Fruit fly (Drosophila melanogaster) whole organism, embryonic: ENCODE measurements around the gene Est-P.

Source experiments
- Ada2b ChIP-seq: fragments of 200-800 bp; sonication (Bioruptor generic); IDR thresholded peaks from 2 replicates; pipeline ENCODE4 v1.3.6; 2022; ENCODE audit warnings: missing biosample characterization, missing genetic modification characterization
- Bgb ChIP-seq: fragments of 200-800 bp; sonication (Bioruptor generic); IDR thresholded peaks from 2 replicates; pipeline ENCODE4 v1.3.6; 2022; ENCODE audit warnings: missing biosample characterization, missing genetic modification characterization; ENCODE audit not compliant: partially characterized antibody
- CG11504 ChIP-seq: fragments of 200-800 bp; sonication (Bioruptor generic); optimal IDR thresholded peaks from 3 replicates; lab custom pipeline; 2019; ENCODE audit warnings: missing biosample characterization, mild to moderate bottlenecking, missing genetic modification characterization, moderate library complexity
- CG12769 ChIP-seq: fragments of 200-800 bp; sonication (Bioruptor generic); optimal IDR thresholded peaks from 2 replicates; lab custom pipeline; 2019; ENCODE audit warnings: missing biosample characterization, mild to moderate bottlenecking, missing genetic modification characterization, moderate library complexity
- CG14014 ChIP-seq: fragments of 200-800 bp; sonication (Bioruptor generic); IDR thresholded peaks from 2 replicates; pipeline ENCODE4 v1.3.6; 2022; ENCODE audit warnings: missing biosample characterization, missing genetic modification characterization
- CG15479 ChIP-seq: fragments of 200-800 bp; sonication (Bioruptor generic); optimal IDR thresholded peaks from 3 replicates; lab custom pipeline; 2019; ENCODE audit warnings: missing biosample characterization, mild to moderate bottlenecking, missing genetic modification characterization, moderate library complexity
- CG2678 ChIP-seq: fragments of 200-800 bp; sonication (Bioruptor generic); optimal IDR thresholded peaks from 3 replicates; lab custom pipeline; 2019; ENCODE audit warnings: missing biosample characterization, mild to moderate bottlenecking, missing genetic modification characterization, moderate library complexity
- CG32532 ChIP-seq: fragments of 200-800 bp; sonication (Bioruptor generic); IDR thresholded peaks from 2 replicates; pipeline ENCODE4 v1.3.6; 2022; ENCODE audit warnings: missing biosample characterization, missing genetic modification characterization
- CG34224 ChIP-seq: fragments of 200-800 bp; sonication (Bioruptor generic); IDR thresholded peaks from 3 replicates; pipeline ENCODE4 v1.3.6; 2022; ENCODE audit warnings: missing biosample characterization, missing genetic modification characterization; ENCODE audit not compliant: partially characterized antibody
- CG6854 ChIP-seq: fragments of 200-800 bp; sonication (Bioruptor generic); optimal IDR thresholded peaks from 3 replicates; lab custom pipeline; 2017; ENCODE audit warnings: missing biosample characterization, mild to moderate bottlenecking, missing genetic modification characterization
- CG7839 ChIP-seq: fragments of 200-800 bp; sonication (Bioruptor generic); optimal IDR thresholded peaks from 3 replicates; lab custom pipeline; 2018; ENCODE audit warnings: missing biosample characterization, mild to moderate bottlenecking, missing genetic modification characterization, moderate library complexity
- CG8290 ChIP-seq, 3 experiments: fragments of 200-800 bp; sonication (Bioruptor generic); optimal IDR thresholded peaks; 2 replicates each; lab custom pipeline; 2016 to 2019; ENCODE audit warnings: missing biosample characterization in 3 of 3, missing genetic modification characterization in 3 of 3, mild to moderate bottlenecking in 2 of 3, moderate library complexity in 1 of 3
- CG9876 ChIP-seq: fragments of 200-800 bp; sonication (Bioruptor generic); optimal IDR thresholded peaks from 2 replicates; lab custom pipeline; 2016; ENCODE audit warnings: missing biosample characterization, missing genetic modification characterization
- CG9932 ChIP-seq: fragments of 200-800 bp; sonication (Bioruptor generic); IDR thresholded peaks from 2 replicates; pipeline ENCODE4 v1.3.6; 2022; ENCODE audit warnings: missing biosample characterization, missing genetic modification characterization
- D19B ChIP-seq: fragments of 200-800 bp; sonication (Bioruptor generic); optimal IDR thresholded peaks from 2 replicates; lab custom pipeline; 2017; ENCODE audit warnings: missing biosample characterization, mild to moderate bottlenecking, missing genetic modification characterization
- Dbx ChIP-seq: fragments of 200-800 bp; sonication (Bioruptor generic); IDR thresholded peaks from 3 replicates; pipeline ENCODE4 v1.3.6; 2022; ENCODE audit warnings: missing biosample characterization, missing genetic modification characterization
- Dref ChIP-seq: fragments of 200-800 bp; sonication (Bioruptor generic); IDR thresholded peaks from 2 replicates; pipeline ENCODE4 v1.3.6; 2022; ENCODE audit warnings: missing biosample characterization, missing genetic modification characterization
- H15 ChIP-seq: fragments of 200-800 bp; sonication (Bioruptor generic); IDR thresholded peaks from 3 replicates; pipeline ENCODE4 v1.3.6; 2022; ENCODE audit warnings: missing biosample characterization, missing genetic modification characterization
- Hr51 ChIP-seq, 2 experiments: fragments of 200-800 bp; sonication (Bioruptor generic); optimal IDR thresholded peaks; 2 replicates in 1 of 2; 3 replicates in 1 of 2; lab custom pipeline; 2016 to 2018; ENCODE audit warnings: missing biosample characterization in 2 of 2, missing genetic modification characterization in 2 of 2, mild to moderate bottlenecking in 1 of 2, moderate library complexity in 1 of 2
- Hr78 ChIP-seq, 2 experiments: fragments of 200-800 bp in 1 of 2; fragments of >200 bp in 1 of 2; sonication (Bioruptor generic) in 1 of 2; optimal IDR thresholded peaks; 2 replicates each; lab custom pipeline; 2017 to 2019; ENCODE audit warnings: missing biosample characterization in 2 of 2, missing genetic modification characterization in 2 of 2, mild to moderate bottlenecking in 1 of 2, moderate library complexity in 1 of 2
- Med ChIP-seq: fragments of 200-800 bp; sonication (Bioruptor generic); peaks from one replicate; lab custom pipeline; 2016; ENCODE audit warnings: missing biosample characterization, missing genetic modification characterization, mild to moderate bottlenecking, inconsistent platforms, moderate library complexity
- Nf-YC ChIP-seq: fragments of 200-800 bp; optimal IDR thresholded peaks from 3 replicates; lab custom pipeline; 2019; ENCODE audit warnings: missing biosample characterization, mild to moderate bottlenecking, missing genetic modification characterization, moderate library complexity
- ase ChIP-seq: fragments of 200-800 bp; sonication (Bioruptor generic); IDR thresholded peaks from 3 replicates; pipeline ENCODE4 v1.3.6; 2022; ENCODE audit warnings: missing biosample characterization, missing genetic modification characterization
- bcd ChIP-seq: fragments of 200-800 bp; sonication (Bioruptor generic); optimal IDR thresholded peaks from 2 replicates; lab custom pipeline; 2017; ENCODE audit warnings: missing biosample characterization, mild to moderate bottlenecking, missing genetic modification characterization
- caup ChIP-seq: fragments of 200-800 bp; sonication (Bioruptor generic); optimal IDR thresholded peaks from 3 replicates; lab custom pipeline; 2017; ENCODE audit warnings: missing biosample characterization, mild to moderate bottlenecking, missing genetic modification characterization, moderate library complexity; ENCODE audit not compliant: severe bottlenecking
- dmrt99B ChIP-seq: fragments of 200-800 bp; sonication (Bioruptor generic); optimal IDR thresholded peaks from 2 replicates; lab custom pipeline; 2018; ENCODE audit warnings: missing biosample characterization, mild to moderate bottlenecking, missing genetic modification characterization, moderate library complexity
- esg ChIP-seq: fragments of 200-800 bp; sonication (Bioruptor generic); conservative IDR thresholded peaks from 2 replicates; pipeline ENCODE4 v1.3.6; 2022; ENCODE audit warnings: missing biosample characterization, missing genetic modification characterization
- gce ChIP-seq: fragments of 200-800 bp; sonication (Bioruptor generic); IDR thresholded peaks from 3 replicates; pipeline ENCODE4 v1.3.6; 2022; ENCODE audit warnings: missing biosample characterization, missing genetic modification characterization
- gem ChIP-seq: fragments of 200-800 bp; sonication (Bioruptor generic); optimal IDR thresholded peaks from 2 replicates; lab custom pipeline; 2019; ENCODE audit warnings: missing biosample characterization, mild to moderate bottlenecking, missing genetic modification characterization, moderate library complexity
- grau ChIP-seq: fragments of 200-800 bp; optimal IDR thresholded peaks from 3 replicates; lab custom pipeline; 2019; ENCODE audit warnings: missing biosample characterization, mild to moderate bottlenecking, missing genetic modification characterization, moderate library complexity
- gro ChIP-seq: fragments of 200-800 bp; sonication (Bioruptor generic); optimal IDR thresholded peaks from 2 replicates; lab custom pipeline; 2016; ENCODE audit warnings: missing biosample characterization, missing genetic modification characterization
- kah ChIP-seq: fragments of 200-800 bp; sonication (Bioruptor generic); optimal IDR thresholded peaks from 2 replicates; lab custom pipeline; 2018; ENCODE audit warnings: missing biosample characterization, mild to moderate bottlenecking, missing genetic modification characterization
- lmd ChIP-seq: fragments of 200-800 bp; sonication (Bioruptor generic); IDR thresholded peaks from 2 replicates; pipeline ENCODE4 v1.3.6; 2022; ENCODE audit warnings: missing biosample characterization, missing genetic modification characterization
- nmo ChIP-seq: fragments of 200-800 bp; sonication (Bioruptor generic); optimal IDR thresholded peaks from 2 replicates; lab custom pipeline; 2018; ENCODE audit warnings: missing biosample characterization, mild to moderate bottlenecking, missing genetic modification characterization, moderate library complexity
- pb ChIP-seq: fragments of 200-800 bp; sonication (Bioruptor generic); optimal IDR thresholded peaks from 3 replicates; lab custom pipeline; 2016; ENCODE audit warnings: missing biosample characterization, missing genetic modification characterization
- row ChIP-seq: fragments of 200-800 bp; sonication (Bioruptor generic); IDR thresholded peaks from 3 replicates; pipeline ENCODE4 v1.3.6; 2022; ENCODE audit warnings: missing biosample characterization, missing genetic modification characterization
- salm ChIP-seq: fragments of 200-800 bp; sonication (Bioruptor generic); optimal IDR thresholded peaks from 2 replicates; lab custom pipeline; 2018; ENCODE audit warnings: missing biosample characterization, mild to moderate bottlenecking, missing genetic modification characterization
- sd ChIP-seq: fragments of 200-800 bp; sonication (Bioruptor generic); optimal IDR thresholded peaks from 3 replicates; lab custom pipeline; 2018; ENCODE audit warnings: missing biosample characterization, mild to moderate bottlenecking, missing genetic modification characterization, moderate library complexity
- sens ChIP-seq: fragments of 200-800 bp; sonication (Bioruptor generic); peaks from one replicate; lab custom pipeline; 2016; ENCODE audit warnings: missing biosample characterization, missing genetic modification characterization
- slbo ChIP-seq: fragments of 200-800 bp; sonication (Bioruptor generic); IDR thresholded peaks from 2 replicates; pipeline ENCODE4 v1.3.6; 2022; ENCODE audit warnings: missing biosample characterization, missing genetic modification characterization
- sug ChIP-seq: fragments of 200-800 bp; optimal IDR thresholded peaks from 2 replicates; lab custom pipeline; 2019; ENCODE audit warnings: missing biosample characterization, mild to moderate bottlenecking, missing genetic modification characterization, moderate library complexity
- zfh1 ChIP-seq: fragments of 200-800 bp; sonication (Bioruptor generic); IDR thresholded peaks from 3 replicates; pipeline ENCODE4 v1.3.6; 2022; ENCODE audit warnings: missing biosample characterization, missing genetic modification characterization

Gene Est-P

dm6 chr3L:12178847-12179437, 11.6 kb upstream of the Est-P start (continued):
- TF ChIP-seq bcd (GFP tag; lab: Kevin White, UChicago) (peak; percentile 13), salm (tag; lab: Kevin White, UChicago) (no peak), CG12769 (tag; lab: Kevin White, UChicago) (peak; percentile 52), D19B (GFP tag; lab: Kevin White, UChicago) (peak; percentile 91), Hr51 (GFP tag; optimal IDR thresholded peaks at IDR 0.05; lab: Kevin White, UChicago) (peak in 1 of 2 experiments; percentile 23), grau (tag; lab: Kevin White, UChicago) (peak; percentile 18), sens (GFP tag; lab: Kevin White, UChicago) (peak; percentile 60), CG15479 (GFP tag; lab: Kevin White, UChicago) (no peak), Ada2b (GFP tag; lab: Robert Waterston, UW) (0 out of 2 replicates have a peak, but pooled peaks have one; percentile 11), zfh1 (peak; percentile 24; the same call in 1 of the 3 replicates), row (peak; percentile 50; the same call in 2 of the 3 replicates), CG8290 (GFP tag; optimal IDR thresholded peaks at IDR 0.05; lab: Kevin White, UChicago) (no peak), CG8290 (tag; optimal IDR thresholded peaks at IDR 0.05; lab: Kevin White, UChicago) (peak in 1 of 2 experiments; percentile 53), Dbx (GFP tag; lab: Robert Waterston, UW) (peak; percentile 29; the same call in 1 of the 3 replicates), Hr78 (GFP tag; optimal IDR thresholded peaks at IDR 0.05; lab: Kevin White, UChicago) (peak in 1 of 2 experiments; percentile 22), gem (peak; percentile 2), Med (GFP tag; lab: Kevin White, UChicago) (peak; percentile 67), esg (GFP tag; lab: Robert Waterston, UW) (0 out of 2 replicates have a peak, but pooled peaks have one; percentile 13), gro (GFP tag; lab: Kevin White, UChicago) (peak; percentile 48), kah (no peak), caup (GFP tag; lab: Kevin White, UChicago) (peak; percentile 9), slbo (GFP tag; lab: Robert Waterston, UW) (peak; percentile 50), Nf-YC (tag; lab: Kevin White, UChicago) (no peak), CG32532 (peak; percentile 23; the same call in 1 of the 2 replicates), CG34224 (no peak), sd (tag; lab: Kevin White, UChicago) (peak; percentile 33), nmo (GFP tag; lab: Kevin White, UChicago) (peak; percentile 4), CG9876 (no peak), Bgb (GFP tag; lab: Robert Waterston, UW) (no peak), dmrt99B (tag; lab: Kevin White, UChicago) (peak; percentile 41), CG14014 (GFP tag; lab: Robert Waterston, UW) (peak; percentile 25; the same call in 1 of the 2 replicates), pb (GFP tag; lab: Kevin White, UChicago) (peak; percentile 6), lmd (peak; percentile 25; the same call in 1 of the 2 replicates), gce (GFP tag; lab: Robert Waterston, UW) (0 out of 3 replicates have a peak, but pooled peaks have one; percentile 21), H15 (GFP tag; lab: Robert Waterston, UW) (0 out of 3 replicates have a peak, but pooled peaks have one; percentile 37), Dref (GFP tag; lab: Robert Waterston, UW) (no peak), CG2678 (tag; lab: Kevin White, UChicago) (peak; percentile 10), CG9932 (GFP tag; lab: Robert Waterston, UW) (peak; percentile 7; the same call in 1 of the 2 replicates), sug (tag; lab: Kevin White, UChicago) (peak; percentile 23), CG6854 (GFP tag; lab: Kevin White, UChicago) (no peak), CG7839 (tag; lab: Kevin White, UChicago) (peak; percentile 3), ase (0 out of 3 replicates have a peak, but pooled peaks have one; percentile 35), CG11504 (tag; lab: Kevin White, UChicago) (peak; percentile 38)
- TF ChIP-seq, all 482 proteins: peak for 55
